Worm (Caenorhabditis elegans) whole organism, early embryonic: ENCODE results near the gene dsl-2.
"Not testable (repeated sequence)": the region's sequence is repeated elsewhere in the genome, so short reads cannot be mapped to it uniquely, and the experiment has no call there.

Experiments used
- ama-1 ChIP-seq: fragments of 150-350 bp; optimal IDR thresholded peaks from 2 replicates; lab custom pipeline; 2014
- ceh-36 ChIP-seq: sonication (generic microtip); optimal IDR thresholded peaks from 2 replicates; lab custom pipeline; 2016; ENCODE audit warnings: missing genetic modification characterization, inconsistent platforms, missing compliant biosample characterization
- flt-1 ChIP-seq: fragments of 200-800 bp; sonication (Bioruptor generic); IDR thresholded peaks from 2 replicates; pipeline ENCODE4 v1.3.6; 2022; ENCODE audit warnings: missing genetic modification characterization, missing compliant biosample characterization
- hmg-4 ChIP-seq: fragments of 200-800 bp; sonication (Bioruptor generic); optimal IDR thresholded peaks from 2 replicates; lab custom pipeline; 2018; ENCODE audit warnings: mild to moderate bottlenecking, missing genetic modification characterization, missing compliant biosample characterization
- hnd-1 ChIP-seq: sonication (generic microtip); optimal IDR thresholded peaks from 2 replicates; lab custom pipeline; 2016; ENCODE audit warnings: missing genetic modification characterization, missing compliant biosample characterization
- pes-1 ChIP-seq: fragments of 200-800 bp; sonication (Bioruptor generic); IDR thresholded peaks from 2 replicates; pipeline ENCODE4 v1.3.6; 2022; ENCODE audit warnings: missing genetic modification reagents, missing genetic modification characterization, missing compliant biosample characterization
- sea-1 ChIP-seq: fragments of 200-800 bp; sonication (Bioruptor generic); conservative IDR thresholded peaks from 2 replicates; pipeline ENCODE4 v1.3.6; 2022; ENCODE audit warnings: missing genetic modification characterization, missing compliant biosample characterization

ce11 chrIV:1187502-1187901, 17.3 kb downstream of the dsl-2 start, which contains the start of gene mdt-20:
- TF ChIP-seq ama-1; ceh-36 (tag; lab: Kevin White, UChicago); flt-1 (GFP tag; lab: Robert Waterston, UW); sea-1; hmg-4; pes-1; hnd-1 (tag; lab: Kevin White, UChicago): not testable (repeated sequence)
